Worm (Caenorhabditis elegans) whole organism, L4 larva: ENCODE measurements around the gene M02F4.2.

Source experiments
- Y5F2A.4 ChIP-seq: fragments of 200-800 bp; sonication (Bioruptor generic); optimal IDR thresholded peaks from 2 replicates; lab custom pipeline; 2018; ENCODE audit warnings: mild to moderate bottlenecking, missing genetic modification characterization, missing compliant biosample characterization
- ces-1 ChIP-seq: fragments of 150-350 bp; sonication (generic microtip); optimal IDR thresholded peaks from 4 replicates; lab custom pipeline; 2014; ENCODE audit warnings: missing biosample characterization, missing genetic modification reagents, missing genetic modification characterization
- dmd-8 ChIP-seq: fragments of 200-800 bp; sonication (Bioruptor generic); IDR thresholded peaks from 2 replicates; pipeline ENCODE4 v1.3.6; 2022; ENCODE audit warnings: missing genetic modification characterization, missing compliant biosample characterization
- lim-7 ChIP-seq: fragments of 200-800 bp; sonication (Bioruptor generic); IDR thresholded peaks from 2 replicates; pipeline ENCODE4 v1.3.6; 2022; ENCODE audit warnings: missing genetic modification characterization, missing compliant biosample characterization
- lin-39 ChIP-seq: fragments of 150-350 bp; optimal IDR thresholded peaks from 2 replicates; lab custom pipeline; 2014; ENCODE audit warnings: missing biosample characterization, missing genetic modification reagents, missing genetic modification characterization
- unc-39 ChIP-seq: sonication (generic microtip); optimal IDR thresholded peaks from 2 replicates; lab custom pipeline; 2017; ENCODE audit warnings: missing biosample characterization, missing genetic modification characterization

DNA sequence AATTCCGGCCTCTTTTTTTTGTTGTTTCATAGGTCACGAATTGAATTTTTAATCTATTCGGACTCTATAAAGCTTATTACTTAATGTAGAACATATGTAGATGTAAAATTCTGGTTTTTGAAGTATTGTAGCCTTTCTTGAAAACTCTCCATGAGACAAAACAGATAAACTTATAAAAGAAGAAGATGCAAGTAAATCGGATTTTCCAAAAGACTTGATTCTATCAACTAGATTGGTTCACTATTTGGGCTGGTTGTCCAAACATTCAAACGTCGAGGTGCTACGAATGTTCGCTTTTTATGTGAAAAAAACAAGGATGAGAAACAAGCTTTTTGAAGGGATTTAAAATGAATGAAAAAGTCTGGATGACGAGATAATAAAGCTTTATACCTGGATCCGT is 5.9 kb upstream of the M02F4.2 start:
- peak; percentile 53 for TF ChIP-seq ces-1
- no peak for TF ChIP-seq unc-39 (tag; lab: Kevin White, UChicago)
- TF ChIP-seq lin-39 (tag; lab: Kevin White, UChicago) = no peak
- no peak for TF ChIP-seq dmd-8 (GFP tag; lab: Robert Waterston, UW)
- TF ChIP-seq lim-7 (GFP tag; lab: Robert Waterston, UW) = no peak
- no peak for TF ChIP-seq Y5F2A.4 (GFP tag; lab: Kevin White, UChicago)
